Fruit fly (Drosophila melanogaster): ENCODE results near the gene CG17328.
A peak's percentile ranks its signal among the peaks of the same experiment; 100 is the strongest.

The CG17328 gene

dm6 chr2L:16279774-16280252 is 19.9 kb upstream of the CG17328 start:
- TF ChIP-seq Xrp1 (GFP tag; IDR thresholded peaks at IDR 0.05): peak; percentile 79
- TF ChIP-seq CG32532 (GFP tag; IDR thresholded peaks at IDR 0.05): peak; percentile 51; the same call in 1 of the 2 replicates
- TF ChIP-seq sens (GFP tag): peak; percentile 99
- no peak for TF ChIP-seq B-H2 (GFP tag; optimal IDR thresholded peaks at IDR 0.05)
- TF ChIP-seq CG10543 (GFP tag; optimal IDR thresholded peaks at IDR 0.05): peak; percentile 66
- TF ChIP-seq CG12104 (GFP tag; optimal IDR thresholded peaks at IDR 0.05): peak; percentile 86
- TF ChIP-seq chm (GFP tag; IDR thresholded peaks at IDR 0.05): peak; percentile 41; the same call in 1 of the 2 replicates
- TF ChIP-seq CG14965 (GFP tag; optimal IDR thresholded peaks at IDR 0.05; ENCODE audit: borderline replicate concordance): peak; percentile 37
- TF ChIP-seq zfh2 (GFP tag; optimal IDR thresholded peaks at IDR 0.05): peak; percentile 3
- peak; percentile 67 for TF ChIP-seq btn (GFP tag; optimal IDR thresholded peaks at IDR 0.05)
- TF ChIP-seq tap (tag; optimal IDR thresholded peaks at IDR 0.05): peak; percentile 92
- TF ChIP-seq p53 (GFP tag; optimal IDR thresholded peaks at IDR 0.05): no peak
- peak; percentile 84 for TF ChIP-seq CG6689 (GFP tag; IDR thresholded peaks at IDR 0.05)
- peak; percentile 95 for TF ChIP-seq Ssrp (tag; optimal IDR thresholded peaks at IDR 0.05)
- peak; percentile 72 for TF ChIP-seq Fer3 (tag; optimal IDR thresholded peaks at IDR 0.05)
- TF ChIP-seq Gug (GFP tag; IDR thresholded peaks at IDR 0.05): peak; percentile 61; the same call in 2 of the 4 replicates
- TF ChIP-seq CG18599 (GFP tag; optimal IDR thresholded peaks at IDR 0.05): peak; percentile 85
- TF ChIP-seq CG4282 (GFP tag; optimal IDR thresholded peaks at IDR 0.05): peak; percentile 30
- TF ChIP-seq Poxn (GFP tag; IDR thresholded peaks at IDR 0.05): no peak
- TF ChIP-seq Taf1 (GFP tag; IDR thresholded peaks at IDR 0.05): 0 out of 2 replicates have a peak, but pooled peaks have one; percentile 18
- peak; percentile 74; the same call in 2 of the 3 replicates for TF ChIP-seq H15 (GFP tag; IDR thresholded peaks at IDR 0.05)
- peak; percentile 92 for TF ChIP-seq CG1602 (GFP tag; optimal IDR thresholded peaks at IDR 0.05)
- TF ChIP-seq CG10147 (GFP tag; optimal IDR thresholded peaks at IDR 0.05): peak; percentile 86
- TF ChIP-seq sens-2 (GFP tag; IDR thresholded peaks at IDR 0.05): peak; percentile 52
- TF ChIP-seq CG10959 (GFP tag; IDR thresholded peaks at IDR 0.05): peak; percentile 33; the same call in 1 of the 2 replicates
- peak; percentile 81 for TF ChIP-seq CG12236 (GFP tag; optimal IDR thresholded peaks at IDR 0.05)
- peak; percentile 90 for TF ChIP-seq HHEX (GFP tag; optimal IDR thresholded peaks at IDR 0.05)
- peak; percentile 90 for TF ChIP-seq NfI (GFP tag; optimal IDR thresholded peaks at IDR 0.05)
- no peak for TF ChIP-seq CG16813 (GFP tag; IDR thresholded peaks at IDR 0.05; ENCODE audit: partially characterized antibody)
- TF ChIP-seq Optix (GFP tag; IDR thresholded peaks at IDR 0.05): peak; percentile 64; the same call in 1 of the 3 replicates
- TF ChIP-seq CG9876 (GFP tag; optimal IDR thresholded peaks at IDR 0.05): peak; percentile 19
- TF ChIP-seq ind (GFP tag; optimal IDR thresholded peaks at IDR 0.05): peak; percentile 92
- TF ChIP-seq ci (GFP tag; IDR thresholded peaks at IDR 0.05): peak; percentile 86
- TF ChIP-seq CG1529 (GFP tag; optimal IDR thresholded peaks at IDR 0.05): peak; percentile 92
- TF ChIP-seq salm (tag; optimal IDR thresholded peaks at IDR 0.05): peak; percentile 92
- TF ChIP-seq CG14441 (GFP tag; IDR thresholded peaks at IDR 0.05): peak; percentile 72
- TF ChIP-seq CG12744 (GFP tag; optimal IDR thresholded peaks at IDR 0.05): peak; percentile 72
- TF ChIP-seq CG6272 (GFP tag; IDR thresholded peaks at IDR 0.05): peak; percentile 58; the same call in 1 of the 2 replicates
- peak; percentile 88 for TF ChIP-seq ems (GFP tag; optimal IDR thresholded peaks at IDR 0.05)
- peak; percentile 12; the same call in 1 of the 3 replicates for TF ChIP-seq CG34224 (GFP tag; IDR thresholded peaks at IDR 0.05; ENCODE audit: partially characterized antibody)
- TF ChIP-seq CG15514 (GFP tag; optimal IDR thresholded peaks at IDR 0.05): peak; percentile 52
- TF ChIP-seq gfzf (GFP tag; optimal IDR thresholded peaks at IDR 0.05): no peak
- TF ChIP-seq Sin3A (optimal IDR thresholded peaks at IDR 0.05): no peak
- TF ChIP-seq CG4707 (GFP tag; optimal IDR thresholded peaks at IDR 0.05): peak; percentile 75
- no peak for TF ChIP-seq Adf1 (GFP tag; IDR thresholded peaks at IDR 0.05)
- TF ChIP-seq CHES-1-like (GFP tag; optimal IDR thresholded peaks at IDR 0.05): peak; percentile 77
- TF ChIP-seq CG15073 (GFP tag; optimal IDR thresholded peaks at IDR 0.05): peak; percentile 65
- no peak for TF ChIP-seq Tbp (GFP tag; optimal IDR thresholded peaks at IDR 0.05)
- peak; percentile 86 for TF ChIP-seq slp2 (GFP tag; optimal IDR thresholded peaks at IDR 0.05)
- TF ChIP-seq lilli (GFP tag; optimal IDR thresholded peaks at IDR 0.05): peak; percentile 88
- TF ChIP-seq ssp (GFP tag; IDR thresholded peaks at IDR 0.05): peak; percentile 44; the same call in 1 of the 2 replicates

Data from whole organism, embryonic.